Fruit fly (Drosophila melanogaster): ENCODE results near the gene CG14401.

Gene CG14401

DNA sequence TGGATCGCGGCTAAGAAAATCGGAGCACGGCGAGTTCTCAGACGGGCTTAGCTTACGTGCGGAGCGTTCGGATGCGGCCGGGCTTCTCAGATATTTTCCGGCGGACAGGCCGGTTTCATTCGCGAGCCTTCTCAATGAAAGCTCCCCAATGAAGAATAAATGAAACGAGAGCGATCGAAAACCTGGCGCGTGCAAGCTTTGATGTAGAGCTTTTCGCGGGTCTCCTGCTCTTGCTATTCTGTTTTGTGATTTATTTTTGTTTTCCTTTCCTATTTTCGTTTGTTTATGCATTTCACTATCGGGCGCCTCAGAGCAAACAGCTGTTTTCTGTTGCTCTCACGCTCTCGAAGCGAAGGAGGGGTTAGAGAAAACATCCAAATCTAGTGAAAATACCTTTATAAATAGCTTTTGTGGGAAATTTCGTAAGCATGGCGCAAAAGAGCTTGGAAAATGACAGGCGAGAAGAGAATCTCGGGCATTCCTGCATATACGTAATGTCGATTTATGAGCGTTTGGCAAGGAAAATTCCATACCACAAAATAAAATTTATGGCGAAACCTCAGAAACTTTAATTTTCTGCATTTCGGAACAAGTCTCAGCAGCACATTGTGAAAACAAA lies 16.3 kb downstream of the CG14401 start:
- TF ChIP-seq pan (optimal IDR thresholded peaks at IDR 0.05), result no peak
- TF ChIP-seq usp (GFP tag; optimal IDR thresholded peaks at IDR 0.05), result no peak
- TF ChIP-seq EcR (GFP tag; optimal IDR thresholded peaks at IDR 0.05), result no peak
- TF ChIP-seq psq (optimal IDR thresholded peaks at IDR 0.05), result no peak
- TF ChIP-seq CG8478 (optimal IDR thresholded peaks at IDR 0.05), result no peak
- no peak for TF ChIP-seq Dll (optimal IDR thresholded peaks at IDR 0.05)

DNA sequence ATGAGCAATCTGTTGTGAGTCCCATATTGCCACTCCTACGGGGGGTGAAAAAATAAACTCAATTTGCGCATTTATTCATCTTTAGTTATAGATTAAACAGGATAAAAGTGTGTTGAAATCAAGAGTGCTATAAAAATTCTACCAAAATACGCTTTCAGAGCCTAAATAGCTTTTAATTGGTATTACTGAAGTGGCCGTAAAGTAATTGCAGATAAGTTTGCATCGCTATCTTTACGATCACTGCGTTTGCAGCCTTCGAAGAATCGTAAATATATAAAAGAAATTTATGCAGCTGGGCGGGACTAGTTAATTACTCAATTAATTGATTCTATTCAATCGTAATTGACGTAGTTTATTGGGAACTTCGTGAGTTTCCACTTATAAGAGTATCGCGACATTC lies 17.6 kb downstream of the CG14401 start:
- TF ChIP-seq CG8478 (optimal IDR thresholded peaks at IDR 0.05) (no peak), pan (optimal IDR thresholded peaks at IDR 0.05) (no peak), psq (optimal IDR thresholded peaks at IDR 0.05) (no peak), usp (GFP tag; optimal IDR thresholded peaks at IDR 0.05) (no peak), Dll (optimal IDR thresholded peaks at IDR 0.05) (no peak), EcR (GFP tag; optimal IDR thresholded peaks at IDR 0.05) (no peak)

DNA sequence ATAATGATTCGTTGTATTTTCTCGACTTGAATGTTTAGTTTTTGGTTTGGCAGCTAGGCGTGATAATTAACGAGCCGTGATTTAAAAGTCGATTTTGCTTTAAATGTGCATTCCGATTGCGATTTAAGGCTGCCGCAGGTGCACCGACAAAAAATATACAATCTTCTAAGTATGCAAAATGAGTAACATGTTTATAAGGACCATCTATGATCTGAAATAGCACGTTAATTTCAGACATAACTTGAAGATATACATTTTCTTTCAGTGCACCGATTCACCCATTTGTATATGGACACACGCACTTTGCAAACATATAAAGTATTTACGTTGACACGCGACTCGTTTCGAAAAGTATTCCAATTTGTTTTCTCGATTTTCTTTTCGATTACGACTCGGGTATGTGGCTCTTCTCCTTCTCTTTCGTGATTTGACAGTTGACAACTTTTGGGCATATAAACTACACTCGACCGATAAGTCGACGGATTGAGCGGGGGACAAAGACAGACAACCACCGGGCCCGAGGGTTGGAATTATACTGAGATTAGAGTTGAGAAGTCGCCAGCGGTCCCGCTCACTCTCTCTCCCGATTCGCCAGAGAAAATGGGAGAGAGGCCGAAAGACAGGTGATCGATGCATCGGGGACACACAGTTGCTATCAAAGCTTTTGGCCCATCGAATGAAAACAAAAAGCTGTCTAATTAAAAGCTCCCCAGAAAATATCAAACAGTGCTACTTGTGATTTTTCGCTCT lies 20.4 kb downstream of the CG14401 start:
- TF ChIP-seq Dll (optimal IDR thresholded peaks at IDR 0.05) (no peak), EcR (GFP tag; optimal IDR thresholded peaks at IDR 0.05) (no peak), CG8478 (optimal IDR thresholded peaks at IDR 0.05) (no peak), pan (optimal IDR thresholded peaks at IDR 0.05) (no peak), psq (optimal IDR thresholded peaks at IDR 0.05) (no peak), usp (GFP tag; optimal IDR thresholded peaks at IDR 0.05) (no peak)

DNA sequence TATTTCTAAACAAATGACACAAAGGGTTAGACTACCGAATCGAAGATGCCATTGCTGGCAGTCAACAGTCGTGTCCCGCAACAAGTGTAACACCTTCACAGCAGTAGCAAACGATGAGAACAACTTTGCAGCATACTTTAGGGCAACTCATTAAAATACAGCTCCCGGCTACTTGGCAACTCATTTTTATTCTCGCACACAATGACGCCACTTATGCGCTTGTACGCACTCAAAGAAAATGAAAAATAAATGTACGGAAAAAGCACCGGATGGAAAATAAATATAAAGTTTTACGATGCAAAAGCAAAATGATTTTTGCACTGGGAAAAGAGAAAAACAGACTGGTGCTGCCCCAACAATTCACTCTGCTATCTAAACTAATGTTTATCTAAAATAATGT lies 21.5 kb downstream of the CG14401 start:
- TF ChIP-seq CG8478 (optimal IDR thresholded peaks at IDR 0.05) (no peak), EcR (GFP tag; optimal IDR thresholded peaks at IDR 0.05) (no peak), usp (GFP tag; optimal IDR thresholded peaks at IDR 0.05) (no peak), pan (optimal IDR thresholded peaks at IDR 0.05) (no peak), Dll (optimal IDR thresholded peaks at IDR 0.05) (no peak), psq (optimal IDR thresholded peaks at IDR 0.05) (no peak)

DNA sequence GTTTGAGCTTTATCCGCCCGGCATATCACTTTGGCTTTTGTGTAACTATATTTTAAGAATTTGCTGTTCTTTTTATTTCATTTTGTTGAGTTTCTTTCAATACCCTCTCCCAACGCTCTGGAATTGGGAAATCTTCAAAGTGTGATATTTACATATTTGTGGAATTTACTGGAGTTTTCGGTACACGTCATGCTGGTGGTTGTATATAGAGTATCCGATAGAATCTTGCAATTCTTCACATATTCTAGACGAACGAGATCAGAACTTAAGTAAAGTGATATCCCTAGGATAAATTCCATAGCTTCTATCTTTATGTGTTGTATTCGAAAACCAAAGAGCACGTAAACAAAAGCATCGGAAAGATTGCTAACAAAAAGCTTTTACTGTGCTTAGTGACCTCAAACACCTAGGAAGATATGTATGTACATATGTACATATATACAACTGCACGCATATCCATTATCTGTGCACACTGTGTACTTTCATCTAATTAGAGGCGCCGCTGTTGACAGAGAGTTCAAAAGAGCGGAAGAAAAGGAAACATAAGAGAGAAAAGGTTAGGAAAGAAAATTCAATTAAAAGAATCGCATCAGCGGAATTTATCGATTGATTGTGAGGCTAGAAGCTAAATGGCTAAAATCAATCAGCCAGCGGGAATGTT lies 27.2 kb downstream of the CG14401 start:
- TF ChIP-seq CG8478 (optimal IDR thresholded peaks at IDR 0.05) (no peak), psq (optimal IDR thresholded peaks at IDR 0.05) (no peak), pan (optimal IDR thresholded peaks at IDR 0.05) (no peak), usp (GFP tag; optimal IDR thresholded peaks at IDR 0.05) (no peak), Dll (optimal IDR thresholded peaks at IDR 0.05) (no peak), EcR (GFP tag; optimal IDR thresholded peaks at IDR 0.05) (no peak)

DNA sequence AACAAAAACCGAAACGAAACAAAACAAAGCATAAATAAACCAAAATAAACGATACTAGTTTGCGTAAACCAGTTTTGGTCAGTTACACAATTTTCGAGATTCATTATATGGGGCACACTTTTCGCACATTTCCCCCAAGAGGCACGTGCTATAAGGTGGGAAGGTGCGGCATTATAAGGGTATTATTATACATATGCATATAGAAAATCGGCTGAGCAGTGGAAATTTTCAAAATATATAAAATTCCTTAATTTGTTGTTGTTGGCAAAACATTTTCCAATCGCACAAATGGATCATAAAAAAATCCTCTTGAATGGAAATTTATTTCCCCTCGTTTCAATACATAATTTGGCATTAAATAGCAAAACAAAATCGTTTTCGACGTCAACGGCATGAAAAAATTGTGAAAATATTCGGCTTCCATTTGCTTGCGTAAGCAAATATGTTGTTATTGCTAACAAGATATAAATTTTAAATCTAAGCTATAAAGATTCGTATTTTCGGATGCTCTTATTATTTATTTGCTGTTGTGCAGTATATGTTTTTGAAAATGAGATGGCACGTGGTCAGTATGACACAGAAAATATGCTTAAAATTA lies 28.9 kb downstream of the CG14401 start:
- TF ChIP-seq psq (optimal IDR thresholded peaks at IDR 0.05) (no peak), Dll (optimal IDR thresholded peaks at IDR 0.05) (no peak), usp (GFP tag; optimal IDR thresholded peaks at IDR 0.05) (no peak), pan (optimal IDR thresholded peaks at IDR 0.05) (no peak), EcR (GFP tag; optimal IDR thresholded peaks at IDR 0.05) (no peak), CG8478 (optimal IDR thresholded peaks at IDR 0.05) (no peak)

DNA sequence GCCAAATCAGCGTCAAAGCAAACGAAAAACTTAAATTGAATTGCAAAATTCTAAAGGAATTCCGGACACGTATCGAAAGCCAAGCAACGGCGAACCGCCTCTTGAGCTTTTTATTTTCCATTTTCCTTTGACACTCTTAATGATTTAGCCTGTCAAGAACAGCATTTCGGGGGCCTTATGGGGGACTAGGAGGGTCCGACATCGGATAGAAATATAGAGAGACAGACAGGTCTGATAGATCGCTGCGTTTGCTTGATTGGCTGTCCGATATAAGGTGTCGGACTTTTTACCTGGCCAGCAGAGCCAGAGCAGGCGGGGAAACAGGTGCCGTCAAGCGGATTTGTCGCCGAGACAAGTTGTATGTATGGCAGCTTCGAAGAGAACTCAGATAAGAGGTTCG lies 34.7 kb downstream of the CG14401 start:
- no peak for TF ChIP-seq pan (optimal IDR thresholded peaks at IDR 0.05)
- TF ChIP-seq Dll (optimal IDR thresholded peaks at IDR 0.05), result no peak

DNA sequence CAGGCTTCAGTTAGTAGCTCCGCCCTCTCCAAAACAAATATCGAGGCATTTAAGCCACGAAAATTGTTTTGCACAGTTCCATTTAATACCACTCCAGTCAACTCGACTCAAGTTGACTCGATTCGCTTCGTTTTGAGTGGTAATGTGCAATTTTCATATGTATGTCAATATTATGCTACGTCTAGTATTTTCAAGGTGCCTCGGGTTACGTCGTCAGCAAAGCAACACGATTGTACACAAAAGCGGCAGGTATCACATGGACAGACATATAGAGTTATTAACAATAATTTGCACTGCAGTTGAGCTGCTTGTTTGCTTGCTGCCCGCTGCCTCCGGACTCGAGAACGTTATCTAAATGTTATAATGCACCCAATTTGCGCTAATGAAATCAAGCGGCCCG lies 35.4 kb downstream of the CG14401 start:
- TF ChIP-seq psq (optimal IDR thresholded peaks at IDR 0.05), result no peak
- no peak for TF ChIP-seq EcR (GFP tag; optimal IDR thresholded peaks at IDR 0.05)
- no peak for TF ChIP-seq usp (GFP tag; optimal IDR thresholded peaks at IDR 0.05)
- no peak for TF ChIP-seq CG8478 (optimal IDR thresholded peaks at IDR 0.05)

DNA sequence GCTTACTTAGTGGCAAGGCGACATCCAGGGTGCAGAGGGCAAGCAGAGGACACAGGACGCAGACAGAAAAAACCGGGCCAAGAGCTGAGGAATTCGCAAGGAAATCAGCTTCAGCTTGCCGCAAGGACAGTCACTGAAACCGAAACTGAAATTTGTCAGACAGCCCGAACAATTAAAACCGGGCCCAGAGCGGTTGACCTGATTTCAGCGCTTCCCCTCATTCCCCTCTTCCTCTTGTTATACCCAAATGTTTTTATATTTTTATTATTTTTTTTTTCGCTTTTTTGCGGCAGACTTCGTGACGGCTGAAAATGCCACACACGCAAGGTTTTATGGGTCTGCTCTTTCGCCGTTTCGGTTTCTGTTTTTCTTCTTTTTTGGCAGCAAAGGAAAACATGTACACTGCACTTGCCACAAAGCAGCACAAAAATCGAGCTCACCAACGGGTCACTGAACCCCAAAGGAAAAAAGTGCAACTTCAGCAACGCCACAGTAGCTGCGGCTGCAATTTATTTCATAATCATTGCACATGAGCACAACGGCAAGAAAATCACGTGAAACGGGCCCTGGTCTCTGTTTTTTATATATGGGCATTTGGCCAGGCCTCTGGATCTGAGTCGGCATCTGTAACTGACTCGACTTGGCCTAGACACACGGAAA lies 38.5 kb downstream of the CG14401 start:
- no peak for TF ChIP-seq EcR (GFP tag; optimal IDR thresholded peaks at IDR 0.05)
- no peak for TF ChIP-seq Dll (optimal IDR thresholded peaks at IDR 0.05)
- no peak for TF ChIP-seq pan (optimal IDR thresholded peaks at IDR 0.05)
- no peak for TF ChIP-seq CG8478 (optimal IDR thresholded peaks at IDR 0.05)
- TF ChIP-seq usp (GFP tag; optimal IDR thresholded peaks at IDR 0.05), result no peak
- no peak for TF ChIP-seq psq (optimal IDR thresholded peaks at IDR 0.05)

DNA sequence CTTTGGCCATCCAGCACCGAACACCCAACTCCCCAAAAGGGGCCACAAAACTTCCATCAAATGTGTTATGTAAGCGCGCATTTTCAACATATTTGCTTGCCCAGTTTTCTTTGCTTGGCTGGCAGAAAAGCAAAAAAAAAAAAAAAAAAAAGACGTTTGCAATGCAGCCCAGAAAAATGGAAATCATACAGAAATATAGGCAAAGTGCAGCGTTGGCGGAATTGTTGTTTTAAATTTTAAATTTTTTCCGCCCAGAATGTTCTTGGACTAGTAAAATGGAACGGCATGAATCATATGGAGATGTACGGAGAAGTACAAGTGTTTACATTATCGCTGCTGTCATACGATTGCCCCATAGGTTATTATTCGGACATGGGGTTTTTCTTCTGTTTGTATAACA lies 39.6 kb downstream of the CG14401 start:
- no peak for TF ChIP-seq usp (GFP tag; optimal IDR thresholded peaks at IDR 0.05)

DNA sequence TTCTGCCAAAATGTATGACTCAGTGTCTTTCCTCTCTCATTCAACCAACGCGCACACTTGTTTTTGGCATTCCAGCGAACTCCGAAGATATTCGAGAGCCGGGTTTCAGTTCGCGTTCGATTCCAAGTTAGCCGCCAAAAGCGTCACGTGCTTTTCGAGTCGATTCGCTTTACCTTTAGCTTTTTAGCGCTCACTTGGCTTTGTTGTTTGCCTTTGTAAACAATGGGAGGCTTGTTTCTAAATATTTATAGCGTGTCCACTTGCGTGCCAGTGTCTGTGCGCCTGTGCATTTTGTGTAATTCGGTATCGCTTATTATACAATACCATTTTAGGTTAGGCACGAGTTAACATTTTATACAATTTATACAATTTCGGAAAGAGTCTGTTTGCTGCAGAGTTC lies 41.7 kb downstream of the CG14401 start:
- TF ChIP-seq pan (optimal IDR thresholded peaks at IDR 0.05), result no peak
- TF ChIP-seq usp (GFP tag; optimal IDR thresholded peaks at IDR 0.05), result no peak
- no peak for TF ChIP-seq Dll (optimal IDR thresholded peaks at IDR 0.05)
- no peak for TF ChIP-seq psq (optimal IDR thresholded peaks at IDR 0.05)
- TF ChIP-seq CG8478 (optimal IDR thresholded peaks at IDR 0.05), result no peak
- no peak for TF ChIP-seq EcR (GFP tag; optimal IDR thresholded peaks at IDR 0.05)

DNA sequence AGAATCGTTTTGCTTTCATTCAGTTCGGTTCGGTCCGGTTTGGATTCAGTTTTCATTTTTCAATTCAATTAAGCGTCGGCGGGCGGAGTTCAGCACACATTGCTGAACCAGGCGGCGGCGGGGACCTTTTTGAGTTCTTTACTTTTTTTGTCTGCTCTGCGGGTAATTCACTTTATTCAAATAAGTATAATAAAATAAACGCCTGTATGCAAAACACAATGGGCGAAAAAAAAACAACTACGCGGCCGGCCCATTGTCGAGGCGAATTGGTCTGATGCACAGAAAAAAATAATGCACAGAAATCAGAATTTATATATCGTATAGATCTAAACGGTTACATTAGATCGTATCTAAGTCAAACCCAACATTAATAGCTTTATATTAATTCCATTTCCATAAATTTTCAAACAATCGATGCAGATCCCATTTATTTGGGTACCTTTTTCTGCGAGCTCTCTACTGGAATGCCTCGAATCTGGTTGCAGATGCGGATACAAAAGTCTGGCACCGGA lies 43.2 kb downstream of the CG14401 start:
- TF ChIP-seq psq (optimal IDR thresholded peaks at IDR 0.05) (no peak), pan (optimal IDR thresholded peaks at IDR 0.05) (no peak), CG8478 (optimal IDR thresholded peaks at IDR 0.05) (no peak), EcR (GFP tag; optimal IDR thresholded peaks at IDR 0.05) (no peak), Dll (optimal IDR thresholded peaks at IDR 0.05) (no peak), usp (GFP tag; optimal IDR thresholded peaks at IDR 0.05) (no peak)
